Worm (Caenorhabditis elegans): ENCODE measurements around the gene F41G3.21.
A peak's percentile ranks its signal among the peaks of the same experiment; 100 is the strongest.

Gene F41G3.21

DNA sequence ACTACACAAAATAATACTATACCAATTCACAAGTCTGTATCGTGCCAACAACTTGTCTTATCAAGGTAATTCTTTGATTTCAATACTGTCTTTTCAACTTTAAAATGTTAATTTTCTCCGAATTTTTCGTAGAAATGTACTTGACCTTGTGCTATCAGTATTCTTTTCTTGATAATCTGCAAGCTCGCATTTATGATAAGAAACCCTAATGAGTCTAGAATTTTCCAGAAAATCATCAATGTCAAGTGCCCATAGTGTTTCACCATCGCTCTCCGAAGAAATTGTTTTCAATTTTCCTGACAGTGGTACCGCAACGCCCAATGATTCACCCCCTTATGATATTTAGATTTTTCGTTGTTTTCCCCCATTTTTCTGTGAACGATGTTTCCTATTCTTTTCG lies 28.5 kb upstream of the F41G3.21 start:
- TF ChIP-seq snpc-4 (tag; optimal IDR thresholded peaks at IDR 0.05) (no peak), Y55F3AM.14 (GFP tag; optimal IDR thresholded peaks at IDR 0.05) (no peak), lin-13 (GFP tag; optimal IDR thresholded peaks at IDR 0.05) (no peak), fos-1 (tag; optimal IDR thresholded peaks at IDR 0.05) (peak; percentile 64), lsy-2 (tag; optimal IDR thresholded peaks at IDR 0.05) (no peak), zag-1 (tag; optimal IDR thresholded peaks at IDR 0.05) (no peak), nhr-12 (tag; optimal IDR thresholded peaks at IDR 0.05) (no peak)

ce11 chrII:6779104-6779503 lies 26.4 kb upstream of the F41G3.21 start, which contains the start of gene T13C2.7:
Gene T13C2.7, plus strand, starts transcription at chrII:6779404.
- TF ChIP-seq nhr-6 (tag; optimal IDR thresholded peaks at IDR 0.05), result no peak
- no peak for TF ChIP-seq dmd-4 (tag; optimal IDR thresholded peaks at IDR 0.05)
- TF ChIP-seq lin-11 (tag; optimal IDR thresholded peaks at IDR 0.05), result no peak
- TF ChIP-seq sma-9 (GFP tag; optimal IDR thresholded peaks at IDR 0.05), result no peak
- TF ChIP-seq sma-9 (tag; optimal IDR thresholded peaks at IDR 0.05), result no peak
- no peak for TF ChIP-seq ZK546.5 (tag; optimal IDR thresholded peaks at IDR 0.05)
- no peak for TF ChIP-seq lin-13 (GFP tag; optimal IDR thresholded peaks at IDR 0.05)
- TF ChIP-seq elt-3 (tag; optimal IDR thresholded peaks at IDR 0.05), result no peak

DNA sequence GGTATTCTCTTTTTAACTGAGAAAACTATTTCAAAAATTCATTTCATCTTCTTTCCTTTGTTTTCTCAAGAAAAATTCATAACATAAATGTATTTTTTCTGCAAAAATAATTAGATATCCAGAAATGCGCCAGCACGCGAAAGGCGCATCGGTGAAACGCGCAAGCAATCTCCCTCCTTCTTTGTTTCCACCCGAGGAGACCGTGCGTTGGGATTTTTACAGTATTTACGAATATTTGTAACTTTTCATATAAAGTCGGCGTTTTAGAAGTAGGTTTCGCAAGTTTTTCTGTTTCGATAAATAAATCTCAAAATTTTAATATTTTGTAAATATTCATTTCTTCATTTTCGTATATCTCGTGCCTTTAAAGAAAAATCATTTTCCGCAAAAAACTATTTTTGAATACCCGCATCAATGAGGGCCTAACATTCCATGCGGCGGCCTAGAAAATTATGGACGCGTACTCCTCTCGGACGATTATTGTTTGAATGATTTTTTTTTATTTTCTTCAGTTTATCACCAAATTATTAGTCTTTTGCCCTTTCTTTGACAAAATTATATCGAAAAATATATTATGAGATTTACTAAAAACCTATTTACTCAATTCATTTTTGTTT lies 23.8 kb upstream of the F41G3.21 start, which contains the start of gene ssup-72:
Gene ssup-72, plus strand, starts transcription at position 181 of the 617 bp plus-strand sequence.
- TF ChIP-seq nhr-23 (tag; optimal IDR thresholded peaks at IDR 0.05), result no peak
- TF ChIP-seq sem-4 (tag; optimal IDR thresholded peaks at IDR 0.05), result no peak
- no peak for TF ChIP-seq ama-1 (optimal IDR thresholded peaks at IDR 0.05)
- TF ChIP-seq lin-11 (tag; optimal IDR thresholded peaks at IDR 0.05), result no peak
- TF ChIP-seq C34F6.9 (tag; optimal IDR thresholded peaks at IDR 0.05), result peak; percentile 75
- TF ChIP-seq dmd-4 (tag; optimal IDR thresholded peaks at IDR 0.05), result no peak
- TF ChIP-seq zag-1 (tag; optimal IDR thresholded peaks at IDR 0.05), result no peak
- TF ChIP-seq R02D3.7 (tag; optimal IDR thresholded peaks at IDR 0.05), result no peak
- TF ChIP-seq fos-1 (tag; optimal IDR thresholded peaks at IDR 0.05), result peak; percentile 26
- no peak for TF ChIP-seq elt-1 (tag; optimal IDR thresholded peaks at IDR 0.05)
- peak; percentile 73 for TF ChIP-seq F13H6.1 (tag; optimal IDR thresholded peaks at IDR 0.05)
- no peak for TF ChIP-seq egl-27 (tag; optimal IDR thresholded peaks at IDR 0.05)
- no peak for TF ChIP-seq blmp-1 (tag; optimal IDR thresholded peaks at IDR 0.05; ENCODE audit: insufficient read depth)
- TF ChIP-seq unc-55 (GFP tag; optimal IDR thresholded peaks at IDR 0.05), result peak; percentile 73
- TF ChIP-seq nhr-25 (tag; optimal IDR thresholded peaks at IDR 0.05), result no peak
- no peak for TF ChIP-seq aly-2 (tag; optimal IDR thresholded peaks at IDR 0.05)
- TF ChIP-seq sma-9 (GFP tag; optimal IDR thresholded peaks at IDR 0.05), result peak; percentile 75
- no peak for TF ChIP-seq sma-9 (tag; optimal IDR thresholded peaks at IDR 0.05)
- TF ChIP-seq ztf-4 (tag; optimal IDR thresholded peaks at IDR 0.05), result peak; percentile 7
- no peak for TF ChIP-seq ztf-11 (tag; optimal IDR thresholded peaks at IDR 0.05)
- no peak for TF ChIP-seq ceh-82 (tag; optimal IDR thresholded peaks at IDR 0.05)
- TF ChIP-seq peb-1 (tag; optimal IDR thresholded peaks at IDR 0.05), result no peak
- TF ChIP-seq unc-62 (GFP tag; optimal IDR thresholded peaks at IDR 0.05), result no peak
- TF ChIP-seq nhr-11 (tag; optimal IDR thresholded peaks at IDR 0.05), result no peak
- TF ChIP-seq elt-3 (tag; optimal IDR thresholded peaks at IDR 0.05), result no peak
- peak; percentile 56 for TF ChIP-seq nhr-21 (tag; optimal IDR thresholded peaks at IDR 0.05)
- no peak for TF ChIP-seq mdl-1 (tag; optimal IDR thresholded peaks at IDR 0.05)
- no peak for TF ChIP-seq Y55F3AM.14 (GFP tag; optimal IDR thresholded peaks at IDR 0.05)
- TF ChIP-seq nhr-129 (tag; optimal IDR thresholded peaks at IDR 0.05), result peak; percentile 37
- TF ChIP-seq ZK546.5 (tag; optimal IDR thresholded peaks at IDR 0.05), result no peak
- TF ChIP-seq ztf-1 (GFP tag; conservative IDR thresholded peaks at IDR 0.05), result no peak
- TF ChIP-seq mab-5 (tag; optimal IDR thresholded peaks at IDR 0.05), result no peak
- peak; percentile 17 for TF ChIP-seq nhr-6 (tag; optimal IDR thresholded peaks at IDR 0.05)
- TF ChIP-seq nhr-77 (tag; optimal IDR thresholded peaks at IDR 0.05), result no peak
- TF ChIP-seq nhr-10 (tag; optimal IDR thresholded peaks at IDR 0.05), result no peak
- TF ChIP-seq unc-39 (tag; optimal IDR thresholded peaks at IDR 0.05), result no peak
- no peak for TF ChIP-seq mbf-1 (tag; optimal IDR thresholded peaks at IDR 0.05)
- no peak for TF ChIP-seq lin-39 (tag; optimal IDR thresholded peaks at IDR 0.05)
- peak; percentile 84 for TF ChIP-seq gmeb-1 (tag; optimal IDR thresholded peaks at IDR 0.05)
- TF ChIP-seq lsy-2 (tag; optimal IDR thresholded peaks at IDR 0.05), result peak in 1 of 2 experiments; percentile 85
- no peak for TF ChIP-seq nhr-237 (tag; optimal IDR thresholded peaks at IDR 0.05)
- TF ChIP-seq crh-2 (tag; optimal IDR thresholded peaks at IDR 0.05), result peak; percentile 58
- TF ChIP-seq lin-13 (GFP tag; optimal IDR thresholded peaks at IDR 0.05), result peak; percentile 57
- no peak for TF ChIP-seq skn-1 (tag; optimal IDR thresholded peaks at IDR 0.05)
- no peak for TF ChIP-seq ceh-16 (tag; optimal IDR thresholded peaks at IDR 0.05)
- peak; percentile 77 for TF ChIP-seq sma-3 (GFP tag; optimal IDR thresholded peaks at IDR 0.05)
- TF ChIP-seq alr-1 (tag; optimal IDR thresholded peaks at IDR 0.05), result no peak
- no peak for TF ChIP-seq snpc-4 (tag; optimal IDR thresholded peaks at IDR 0.05)
- no peak for TF ChIP-seq nhr-12 (tag; optimal IDR thresholded peaks at IDR 0.05)
